Worm (Caenorhabditis elegans): ENCODE data around the gene map-2.

ce11 chrIV:16854790-16855189 is at the start of gene map-2:
- TF ChIP-seq tbx-2 (tag; optimal IDR thresholded peaks at IDR 0.05), result no peak
- no peak for TF ChIP-seq nhr-11 (tag; optimal IDR thresholded peaks at IDR 0.05)
- TF ChIP-seq pag-3 (tag; optimal IDR thresholded peaks at IDR 0.05; ENCODE audit: borderline replicate concordance), result no peak
- no peak for TF ChIP-seq ama-1 (optimal IDR thresholded peaks at IDR 0.05)
- TF ChIP-seq Y22D7AL.16 (tag; optimal IDR thresholded peaks at IDR 0.05), result no peak
- TF ChIP-seq dmd-4 (tag; optimal IDR thresholded peaks at IDR 0.05; ENCODE audit: borderline replicate concordance), result no peak

All from whole organism, late embryonic.